Fruit fly (Drosophila melanogaster): ENCODE data around the gene nAChRbeta3.
A peak's percentile ranks its signal among the peaks of the same experiment; 100 is the strongest.

The nAChRbeta3 gene

DNA sequence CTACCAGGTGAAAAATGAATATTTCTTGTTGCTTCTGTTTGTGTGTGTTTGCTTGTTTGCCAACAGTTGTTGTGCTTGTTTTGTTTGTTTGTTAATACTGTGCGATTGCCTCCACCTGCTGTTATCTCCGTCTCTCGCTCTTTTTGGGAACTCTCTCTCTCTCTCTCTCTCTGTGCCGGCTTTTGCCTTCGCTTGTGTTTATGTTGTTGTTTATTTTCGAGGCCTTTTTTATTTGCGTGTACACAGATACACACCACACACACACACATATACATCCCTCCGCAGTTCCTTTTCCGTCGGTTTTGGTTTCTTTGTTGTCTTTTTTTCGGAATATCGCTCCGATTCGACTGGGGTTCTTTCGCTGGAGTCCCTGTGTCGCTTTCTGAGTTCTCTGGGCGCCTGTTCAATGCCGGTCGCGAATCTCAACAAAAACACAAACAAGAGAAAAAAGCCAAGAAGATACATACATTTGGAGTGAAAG lies 34.4 kb upstream of the nAChRbeta3 start (continued):
- TF ChIP-seq Trl (optimal IDR thresholded peaks at IDR 0.05) (peak; percentile 79 to 87), Trl (GFP tag; optimal IDR thresholded peaks at IDR 0.05) (peak; percentile 83), row (GFP tag; IDR thresholded peaks at IDR 0.05) (peak; percentile 7; the same call in 1 of the 3 replicates), cwo (GFP tag; optimal IDR thresholded peaks at IDR 0.05) (no peak), CG5245 (GFP tag; optimal IDR thresholded peaks at IDR 0.05) (peak; percentile 18), zfh2 (GFP tag; optimal IDR thresholded peaks at IDR 0.05) (no peak), Mad (GFP tag; optimal IDR thresholded peaks at IDR 0.05) (no peak), CG12299 (tag; optimal IDR thresholded peaks at IDR 0.05) (peak; percentile 5), ac (GFP tag; optimal IDR thresholded peaks at IDR 0.05) (peak; percentile 97), CG9817 (tag; optimal IDR thresholded peaks at IDR 0.05) (peak; percentile 11), CG4820 (GFP tag; optimal IDR thresholded peaks at IDR 0.05) (peak; percentile 52), CG17568 (GFP tag; optimal IDR thresholded peaks at IDR 0.05) (peak; percentile 82), run (tag; optimal IDR thresholded peaks at IDR 0.05) (peak; percentile 72), Aef1 (GFP tag; IDR thresholded peaks at IDR 0.05) (no peak), dan (GFP tag; IDR thresholded peaks at IDR 0.05) (no peak), sob (GFP tag; IDR thresholded peaks at IDR 0.05) (peak; percentile 50), Dip3 (GFP tag; optimal IDR thresholded peaks at IDR 0.05) (no peak), Abd-B (GFP tag; optimal IDR thresholded peaks at IDR 0.05) (no peak), psq (GFP tag; optimal IDR thresholded peaks at IDR 0.05) (peak; percentile 71), nerfin-1 (tag; optimal IDR thresholded peaks at IDR 0.05) (peak; percentile 78), Hr39 (optimal IDR thresholded peaks at IDR 0.05) (no peak), ttk (GFP tag; IDR thresholded peaks at IDR 0.05) (no peak), CG30403 (GFP tag; optimal IDR thresholded peaks at IDR 0.05) (no peak), YL-1 (GFP tag; optimal IDR thresholded peaks at IDR 0.05) (peak; percentile 42), tgo (GFP tag; IDR thresholded peaks at IDR 0.05) (no peak; the same call in 2 of the 3 replicates), Elba2 (GFP tag; optimal IDR thresholded peaks at IDR 0.05) (peak; percentile 4), oc (tag; optimal IDR thresholded peaks at IDR 0.05) (peak; percentile 50), stwl (tag; optimal IDR thresholded peaks at IDR 0.05) (peak; percentile 70), sug (tag; optimal IDR thresholded peaks at IDR 0.05) (peak; percentile 28), gcm (GFP tag; optimal IDR thresholded peaks at IDR 0.05) (peak; percentile 80), dati (GFP tag; IDR thresholded peaks at IDR 0.05) (no peak), CG9727 (GFP tag; optimal IDR thresholded peaks at IDR 0.05) (peak; percentile 81), CG14441 (GFP tag; IDR thresholded peaks at IDR 0.05) (0 out of 2 replicates have a peak, but pooled peaks have one; percentile 14), crc (GFP tag; optimal IDR thresholded peaks at IDR 0.05) (peak; percentile 40), CG15601 (tag; optimal IDR thresholded peaks at IDR 0.05) (peak; percentile 83), CG12659 (GFP tag; optimal IDR thresholded peaks at IDR 0.05) (peak; percentile 49), CG1602 (GFP tag; optimal IDR thresholded peaks at IDR 0.05) (peak; percentile 47), Ravus (GFP tag; IDR thresholded peaks at IDR 0.05) (no peak), ind (GFP tag; optimal IDR thresholded peaks at IDR 0.05) (no peak), org-1 (GFP tag; optimal IDR thresholded peaks at IDR 0.05) (peak; percentile 83), CG3838 (GFP tag; optimal IDR thresholded peaks at IDR 0.05) (peak; percentile 76)

DNA sequence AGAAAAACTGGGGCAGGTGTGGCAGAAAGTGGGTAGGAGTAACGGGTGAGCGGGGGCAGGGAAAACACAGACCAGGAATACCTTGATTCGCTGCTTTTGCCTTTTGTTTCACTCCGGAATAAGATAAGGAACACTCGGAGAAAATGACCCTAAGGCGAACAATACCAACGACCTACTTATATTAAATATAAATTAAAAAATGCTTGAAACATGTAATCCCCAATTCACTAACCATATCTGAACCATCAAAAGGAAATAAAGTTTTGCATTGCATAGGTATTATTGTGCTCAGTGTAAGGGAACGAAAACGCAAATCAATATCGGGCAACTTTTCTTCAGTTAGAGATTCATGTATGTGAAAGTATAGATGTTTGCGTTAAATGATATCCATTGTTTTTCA lies 32.9 kb upstream of the nAChRbeta3 start:
- no peak for TF ChIP-seq Jarid2 (GFP tag; optimal IDR thresholded peaks at IDR 0.05)
- peak; percentile 53; the same call in 1 of the 2 replicates for TF ChIP-seq CG31441 (GFP tag; IDR thresholded peaks at IDR 0.05)
- no peak for TF ChIP-seq Fer2 (tag; optimal IDR thresholded peaks at IDR 0.05)
- no peak for TF ChIP-seq D (optimal IDR thresholded peaks at IDR 0.05)
- TF ChIP-seq D (GFP tag; optimal IDR thresholded peaks at IDR 0.05), result peak; percentile 14
- peak; percentile 21 for TF ChIP-seq CG16863 (GFP tag; optimal IDR thresholded peaks at IDR 0.05)
- TF ChIP-seq Bdp1 (GFP tag; optimal IDR thresholded peaks at IDR 0.05), result no peak
- TF ChIP-seq crp (GFP tag; optimal IDR thresholded peaks at IDR 0.05), result no peak
- no peak for TF ChIP-seq p53 (GFP tag; optimal IDR thresholded peaks at IDR 0.05)
- no peak for TF ChIP-seq gt (GFP tag; IDR thresholded peaks at IDR 0.05)
- TF ChIP-seq CG12942 (GFP tag; optimal IDR thresholded peaks at IDR 0.05), result peak; percentile 15
- peak; percentile 77 for TF ChIP-seq zfh1 (GFP tag; IDR thresholded peaks at IDR 0.05)
- TF ChIP-seq mld (GFP tag; IDR thresholded peaks at IDR 0.05; ENCODE audit: partially characterized antibody), result no peak
- TF ChIP-seq CG1602 (GFP tag; optimal IDR thresholded peaks at IDR 0.05), result peak; percentile 50
- TF ChIP-seq Gsc (GFP tag; IDR thresholded peaks at IDR 0.05), result no peak

Data from whole organism, embryonic.